Worm (Caenorhabditis elegans): ENCODE measurements around the gene srx-122.

- TF ChIP-seq ztf-23 (GFP tag; IDR thresholded peaks at IDR 0.05) = no peak
- TF ChIP-seq klf-2 (GFP tag; conservative IDR thresholded peaks at IDR 0.05) = no peak
- TF ChIP-seq flt-1 (GFP tag; IDR thresholded peaks at IDR 0.05) = no peak
- TF ChIP-seq ref-1 (GFP tag; conservative IDR thresholded peaks at IDR 0.05) = no peak
- no peak for TF ChIP-seq T22C8.4 (GFP tag; IDR thresholded peaks at IDR 0.05)
- no peak for TF ChIP-seq tab-1 (GFP tag; IDR thresholded peaks at IDR 0.05)
- no peak for TF ChIP-seq ztf-29 (GFP tag; IDR thresholded peaks at IDR 0.05)
- no peak for TF ChIP-seq med-1 (GFP tag; optimal IDR thresholded peaks at IDR 0.05; ENCODE audit: insufficient read depth)
- no peak for TF ChIP-seq cog-1 (tag; optimal IDR thresholded peaks at IDR 0.05)
These were observed 44.2 kb upstream of the srx-122 start, which contains the start of gene C17B7.10 for ce11 chrV:3341906-3342305.

All from whole organism, midembryonic.